Fruit fly (Drosophila melanogaster): Measurements from ENCODE around the gene CG5902.

CG5902 gene

DNA sequence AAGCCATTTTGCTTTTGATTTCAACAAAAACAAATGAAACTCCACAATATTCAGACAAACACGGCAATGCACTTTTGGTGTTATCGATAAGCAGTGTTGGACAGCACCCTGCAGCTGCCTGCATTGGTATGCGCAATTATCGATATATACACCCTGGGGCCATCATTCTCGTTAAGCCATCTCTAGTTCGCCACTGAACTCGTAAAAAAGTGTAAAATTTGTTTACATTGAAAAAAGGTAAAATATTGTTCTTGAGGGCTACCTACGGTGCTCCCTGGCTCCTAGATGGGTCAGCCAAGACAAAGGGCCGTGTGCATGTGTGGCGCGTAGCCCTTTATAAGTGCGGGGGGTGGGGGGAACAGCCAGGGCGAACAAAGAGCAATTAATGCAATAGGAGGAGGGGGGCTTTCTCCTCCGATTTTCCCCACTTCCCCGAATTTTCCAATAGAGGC lies at the start of gene CG5902, which contains the start of gene CG13603:
Gene CG5902, plus strand, starts transcription at position 164 of the 452 bp plus-strand sequence.
Gene CG13603, minus strand, starts transcription at position 91 of the 452 bp plus-strand sequence.
- TF ChIP-seq CTCF (optimal IDR thresholded peaks at IDR 0.05), result peak in 1 of 2 experiments; percentile 5
- TF ChIP-seq CG8478 (optimal IDR thresholded peaks at IDR 0.05), result no peak

dm6 chr3R:23938564-23939122 lies 47.8 kb upstream of the CG5902 start:
- TF ChIP-seq CTCF (optimal IDR thresholded peaks at IDR 0.05) (no peak), CG8478 (optimal IDR thresholded peaks at IDR 0.05) (no peak)

DNA sequence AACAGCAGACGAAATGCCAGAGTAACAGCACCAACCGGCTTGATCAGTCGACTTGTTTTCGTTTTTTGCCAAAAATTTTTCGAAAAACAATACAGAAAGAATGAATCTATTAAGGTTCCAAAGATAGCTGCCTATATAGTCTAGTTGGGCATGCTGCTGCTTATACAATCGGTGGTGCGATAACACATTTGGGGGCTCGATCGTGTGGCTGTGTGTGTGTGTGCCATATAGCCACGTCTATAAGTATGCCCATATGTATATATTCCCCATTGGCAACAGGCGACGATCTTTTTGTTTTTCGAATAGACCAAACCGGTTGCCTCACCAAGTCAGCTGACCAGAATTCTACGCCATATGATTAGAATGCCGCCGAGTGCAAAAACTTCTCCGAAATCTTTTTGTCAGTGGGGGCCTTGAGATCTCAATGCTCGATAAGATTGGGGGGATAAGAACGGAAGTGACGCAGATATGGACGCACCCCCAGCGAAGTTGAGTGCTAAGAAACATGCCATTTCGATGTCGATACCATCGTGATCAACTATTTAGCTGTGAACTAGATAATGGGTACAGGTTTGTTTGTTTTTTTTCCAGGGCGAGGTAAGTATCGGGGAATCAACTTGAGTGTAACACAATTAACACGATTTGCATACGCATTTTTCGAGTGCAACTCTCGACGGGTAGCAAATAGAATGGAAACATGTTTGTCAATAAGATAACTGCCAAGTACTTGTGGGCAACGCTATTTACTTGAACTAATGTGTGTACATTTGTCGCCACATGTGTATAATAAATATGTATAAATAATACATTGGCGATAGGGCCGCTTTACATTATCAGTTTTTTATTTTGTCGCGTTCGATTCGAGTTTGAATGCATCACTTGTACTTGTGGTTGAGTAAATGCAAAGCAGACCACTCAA lies 46.3 kb upstream of the CG5902 start:
- TF ChIP-seq CG8478 (optimal IDR thresholded peaks at IDR 0.05) (no peak), CTCF (optimal IDR thresholded peaks at IDR 0.05) (no peak)

dm6 chr3R:23940840-23941364 lies 45.5 kb upstream of the CG5902 start:
- TF ChIP-seq CTCF (optimal IDR thresholded peaks at IDR 0.05), result no peak

DNA sequence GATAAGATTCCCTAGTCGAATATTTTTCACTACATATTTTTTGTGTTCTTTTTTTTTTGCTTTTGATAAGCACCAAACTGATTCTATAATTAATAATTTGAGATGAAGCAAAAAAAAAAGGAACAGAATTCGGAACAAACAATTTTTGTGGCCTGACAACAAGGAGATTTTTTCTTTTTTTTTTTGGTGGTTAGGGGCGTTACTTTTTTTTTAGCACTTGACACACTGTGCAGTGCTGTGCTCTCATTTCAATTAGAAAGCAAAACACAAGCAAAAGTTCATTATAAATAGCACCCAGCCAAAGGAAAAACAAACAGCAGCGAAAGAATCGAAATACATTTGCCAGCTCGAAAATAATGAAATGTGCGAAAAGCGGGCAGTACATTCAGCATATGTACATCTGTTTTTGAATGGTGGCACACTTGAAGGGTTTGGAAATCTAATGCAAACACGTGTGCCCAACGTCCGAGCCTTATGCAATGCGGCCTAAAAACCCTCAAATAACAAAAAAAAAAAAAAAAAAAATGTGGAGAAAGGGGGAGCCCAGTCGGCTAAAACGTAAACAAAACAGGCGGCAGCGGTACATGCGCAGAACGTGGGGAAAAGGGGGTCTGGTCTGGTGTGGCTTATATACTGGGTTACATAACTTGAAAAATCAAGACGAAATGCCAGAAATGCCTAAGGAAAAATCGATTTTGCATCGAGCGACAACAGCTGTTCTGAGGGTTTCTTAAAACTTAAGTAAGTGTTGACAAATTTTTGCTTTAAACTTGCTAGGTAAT lies 44.6 kb upstream of the CG5902 start:
- TF ChIP-seq CTCF (optimal IDR thresholded peaks at IDR 0.05), result no peak
- TF ChIP-seq CG8478 (optimal IDR thresholded peaks at IDR 0.05), result no peak

- TF ChIP-seq CG8478 (optimal IDR thresholded peaks at IDR 0.05) (no peak), CTCF (optimal IDR thresholded peaks at IDR 0.05) (no peak)
Observed at dm6 chr3R:23942550-23942949, 43.9 kb upstream of the CG5902 start.

DNA sequence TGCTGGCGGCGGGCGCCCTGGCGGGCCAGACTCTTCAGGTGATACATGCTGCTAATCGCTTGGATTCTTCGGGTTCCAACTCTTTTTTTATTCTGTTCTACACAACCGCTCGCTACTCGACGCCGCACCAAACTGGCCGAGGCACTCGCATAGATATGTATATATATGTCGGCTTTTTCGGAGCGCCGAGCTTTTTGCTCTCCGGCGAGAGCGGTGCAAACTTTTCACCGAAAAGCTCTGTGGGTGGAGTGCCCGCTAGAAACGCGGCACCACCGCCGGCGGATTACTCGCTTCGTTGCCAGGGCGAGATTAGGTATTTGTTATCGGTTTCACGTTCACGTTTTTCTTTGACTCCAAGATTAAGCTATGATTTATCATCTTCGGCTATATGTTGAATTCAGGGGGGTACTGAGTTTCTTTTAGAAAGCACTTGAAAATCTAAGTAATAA lies 43.5 kb upstream of the CG5902 start, which contains the start of gene Gdh:
Gene Gdh, minus strand, starts transcription at position 137 of the 449 bp plus-strand sequence.
- TF ChIP-seq CG8478 (optimal IDR thresholded peaks at IDR 0.05), result no peak
- no peak for TF ChIP-seq CTCF (optimal IDR thresholded peaks at IDR 0.05)

DNA sequence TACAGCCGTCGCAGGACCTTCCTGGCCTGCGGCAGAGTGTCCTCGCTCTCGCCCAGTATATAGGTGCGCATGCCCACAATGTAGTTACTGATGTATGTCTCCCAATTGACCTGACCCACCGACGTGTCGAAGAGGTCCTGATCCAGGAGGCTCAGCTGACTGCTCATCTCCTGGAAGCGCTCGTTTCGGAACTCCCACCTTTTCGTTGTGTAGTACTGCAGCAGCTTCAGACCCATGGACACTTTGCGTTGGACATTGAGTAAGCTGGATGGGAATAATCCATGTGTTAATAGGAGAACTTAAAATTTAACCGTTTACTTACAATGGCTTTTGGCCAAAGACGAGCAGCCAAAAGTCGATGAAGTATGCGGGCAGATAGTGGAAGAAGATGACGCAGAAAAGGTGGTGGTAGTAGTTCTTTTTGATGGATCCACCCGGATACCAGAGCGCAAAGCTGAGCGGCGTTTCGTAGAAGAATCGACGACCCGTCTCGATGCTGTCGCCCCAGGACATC lies 42.5 kb upstream of the CG5902 start:
- TF ChIP-seq CG8478 (optimal IDR thresholded peaks at IDR 0.05), result no peak
- no peak for TF ChIP-seq CTCF (optimal IDR thresholded peaks at IDR 0.05)

DNA sequence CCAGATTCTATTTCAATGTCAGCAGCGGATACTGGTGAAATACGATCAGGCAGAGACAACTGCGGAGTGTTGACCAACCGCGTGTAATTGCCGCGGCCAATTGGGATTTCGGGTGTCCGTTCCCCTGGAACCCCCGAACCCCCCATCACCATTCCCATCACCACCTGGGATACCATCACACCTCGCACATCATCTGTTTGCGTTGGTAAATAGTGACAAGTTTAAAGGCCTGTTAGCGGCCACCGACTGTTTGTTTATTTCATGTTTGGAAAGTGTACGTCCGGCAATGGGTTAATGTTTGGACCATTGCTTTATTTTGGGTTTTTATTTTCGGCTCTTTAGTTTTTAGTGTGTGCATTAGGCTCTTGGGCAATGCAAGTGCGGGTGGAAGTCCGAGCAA lies 39.4 kb upstream of the CG5902 start:
- TF ChIP-seq CTCF (optimal IDR thresholded peaks at IDR 0.05), result no peak
- no peak for TF ChIP-seq CG8478 (optimal IDR thresholded peaks at IDR 0.05)

DNA sequence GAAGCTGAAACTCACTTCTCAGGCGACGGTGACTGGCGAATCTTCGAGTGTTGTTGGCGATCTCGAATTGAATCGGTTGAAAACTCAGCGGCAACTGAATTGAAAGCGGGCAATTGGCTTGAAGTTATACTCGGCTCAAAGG lies 38.2 kb upstream of the CG5902 start, which contains the start of gene CG12268:
Gene CG12268, minus strand, starts transcription at position 101 of the 142 bp plus-strand sequence.
- no peak for TF ChIP-seq CG8478 (optimal IDR thresholded peaks at IDR 0.05)
- TF ChIP-seq CTCF (optimal IDR thresholded peaks at IDR 0.05), result no peak

dm6 chr3R:23948466-23949413 lies 37.7 kb upstream of the CG5902 start:
- TF ChIP-seq CTCF (optimal IDR thresholded peaks at IDR 0.05) (no peak), CG8478 (optimal IDR thresholded peaks at IDR 0.05) (no peak)

- TF ChIP-seq CG8478 (optimal IDR thresholded peaks at IDR 0.05) (no peak), CTCF (optimal IDR thresholded peaks at IDR 0.05) (no peak)
Observed at dm6 chr3R:23955380-23955779, 31.1 kb upstream of the CG5902 start.

- TF ChIP-seq CG8478 (optimal IDR thresholded peaks at IDR 0.05) (no peak), CTCF (optimal IDR thresholded peaks at IDR 0.05) (no peak)
Observed at dm6 chr3R:23958091-23958838, 28.2 kb upstream of the CG5902 start, which contains the start of the genes GluProRS and AP-1sigma. GluProRS (minus strand) TSS chr3R:23958391. AP-1sigma (plus strand) TSS chr3R:23958651.

Measured in S2 (cell line).